Worm (Caenorhabditis elegans) whole organism, L1 larva: ENCODE measurements around the gene C40A11.2.

Experiments
- C34B4.2 ChIP-seq: sonication (generic microtip); optimal IDR thresholded peaks from 2 replicates; lab custom pipeline; 2017; ENCODE audit warnings: mild to moderate bottlenecking, missing genetic modification characterization, missing compliant biosample characterization
- F16B12.6 ChIP-seq: fragments of 150-350 bp; optimal IDR thresholded peaks from 2 replicates; lab custom pipeline; 2014; ENCODE audit warnings: missing biosample characterization, missing genetic modification characterization
- aly-2 ChIP-seq: fragments of 150-350 bp; optimal IDR thresholded peaks from 2 replicates; lab custom pipeline; 2014; ENCODE audit warnings: missing biosample characterization, missing genetic modification characterization
- blmp-1 ChIP-seq: fragments of 150-350 bp; optimal IDR thresholded peaks from 2 replicates; lab custom pipeline; 2014; ENCODE audit warnings: missing biosample characterization, missing genetic modification characterization
- ceh-63 ChIP-seq: fragments of 200-800 bp; sonication (Bioruptor generic); optimal IDR thresholded peaks from 2 replicates; lab custom pipeline; 2018; ENCODE audit warnings: mild to moderate bottlenecking, missing genetic modification characterization, missing compliant biosample characterization
- efl-1 ChIP-seq, 4 experiments: fragments of 150-350 bp; optimal IDR thresholded peaks in 3 of 4; peaks in 1 of 4; 1 replicate in 1 of 4; 2 replicates in 3 of 4; lab custom pipeline; 2014; ENCODE audit warnings: missing biosample characterization in 2 of 4, missing genetic modification characterization in 2 of 4, missing genetic modification reagents in 2 of 4
- elt-2 ChIP-seq: sonication (generic microtip); optimal IDR thresholded peaks from 2 replicates; lab custom pipeline; 2016; ENCODE audit warnings: missing genetic modification characterization, mild to moderate bottlenecking, inconsistent platforms, missing compliant biosample characterization, missing genetic modification reagents
- ets-5 ChIP-seq: fragments of 200-800 bp; sonication (Bioruptor generic); IDR thresholded peaks from 2 replicates; pipeline ENCODE4 v1.3.6; 2022; ENCODE audit warnings: missing genetic modification characterization, missing compliant biosample characterization
- fkh-4 ChIP-seq: sonication (generic microtip); optimal IDR thresholded peaks from 2 replicates; lab custom pipeline; 2016; ENCODE audit warnings: missing compliant biosample characterization, missing genetic modification characterization, borderline replicate concordance
- hlh-17 ChIP-seq: fragments of 200-800 bp; sonication (Bioruptor generic); optimal IDR thresholded peaks from 2 replicates; lab custom pipeline; 2018; ENCODE audit warnings: missing genetic modification characterization, mild to moderate bottlenecking, missing compliant biosample characterization, moderate library complexity, borderline replicate concordance
- hpl-2 ChIP-seq: fragments of 150-350 bp; optimal IDR thresholded peaks from 2 replicates; lab custom pipeline; 2014; ENCODE audit warnings: missing biosample characterization, missing genetic modification reagents, missing genetic modification characterization
- irx-1 ChIP-seq: sonication (generic microtip); optimal IDR thresholded peaks from 2 replicates; lab custom pipeline; 2016; ENCODE audit warnings: missing genetic modification characterization, missing compliant biosample characterization
- isw-1 ChIP-seq: fragments of 200-800 bp; sonication (Bioruptor generic); IDR thresholded peaks from 2 replicates; pipeline ENCODE4 v1.3.6; 2022; ENCODE audit warnings: missing genetic modification characterization, missing compliant biosample characterization
- jun-1 ChIP-seq: fragments of 150-350 bp; optimal IDR thresholded peaks from 2 replicates; lab custom pipeline; 2014; ENCODE audit warnings: missing biosample characterization, missing genetic modification reagents, missing genetic modification characterization
- lin-13 ChIP-seq: fragments of 150-350 bp; optimal IDR thresholded peaks from 2 replicates; lab custom pipeline; 2014; ENCODE audit warnings: missing biosample characterization, missing genetic modification reagents, missing genetic modification characterization
- lin-15B ChIP-seq: fragments of 150-350 bp; sonication (generic microtip); optimal IDR thresholded peaks from 3 replicates; lab custom pipeline; 2014; ENCODE audit warnings: missing biosample characterization, missing genetic modification characterization
- lir-3 ChIP-seq: sonication (generic microtip); optimal IDR thresholded peaks from 2 replicates; lab custom pipeline; 2016; ENCODE audit warnings: mild to moderate bottlenecking, missing genetic modification characterization, moderate library complexity, missing compliant biosample characterization; ENCODE audit not compliant: poor library complexity
- lsy-2 ChIP-seq, 2 experiments: fragments of 150-350 bp; optimal IDR thresholded peaks; 2 replicates each; lab custom pipeline; 2014; ENCODE audit warnings: missing biosample characterization in 2 of 2, missing genetic modification characterization in 2 of 2
- mab-9 ChIP-seq: fragments of 200-800 bp; sonication (Bioruptor generic); IDR thresholded peaks from 2 replicates; pipeline ENCODE4 v1.3.6; 2022; ENCODE audit warnings: missing genetic modification reagents, missing genetic modification characterization, missing compliant biosample characterization
- mdl-1 ChIP-seq, 2 experiments: fragments of 150-350 bp; optimal IDR thresholded peaks; 2 replicates each; lab custom pipeline; 2014 to 2017; ENCODE audit warnings: missing biosample characterization in 2 of 2, missing genetic modification characterization in 2 of 2, inconsistent platforms in 1 of 2
- mep-1 ChIP-seq: fragments of 150-350 bp; optimal IDR thresholded peaks from 2 replicates; lab custom pipeline; 2014; ENCODE audit warnings: missing biosample characterization, missing genetic modification characterization
- nhr-11 ChIP-seq: fragments of 150-350 bp; optimal IDR thresholded peaks from 2 replicates; lab custom pipeline; 2014; ENCODE audit warnings: missing biosample characterization, missing genetic modification characterization
- nhr-12 ChIP-seq: sonication (generic microtip); optimal IDR thresholded peaks from 2 replicates; lab custom pipeline; 2017; ENCODE audit warnings: missing biosample characterization, missing genetic modification characterization
- nhr-28 ChIP-seq: fragments of 150-350 bp; optimal IDR thresholded peaks from 2 replicates; lab custom pipeline; 2014; ENCODE audit warnings: missing biosample characterization, missing genetic modification characterization
- nhr-71 ChIP-seq: sonication (generic microtip); optimal IDR thresholded peaks from 2 replicates; lab custom pipeline; 2016; ENCODE audit warnings: mild to moderate bottlenecking, missing genetic modification characterization, moderate library complexity, missing compliant biosample characterization
- nhr-76 ChIP-seq: sonication (generic microtip); optimal IDR thresholded peaks from 2 replicates; lab custom pipeline; 2017; ENCODE audit warnings: missing biosample characterization, missing genetic modification characterization
- nhr-84 ChIP-seq: sonication (generic microtip); optimal IDR thresholded peaks from 2 replicates; lab custom pipeline; 2017; ENCODE audit warnings: missing biosample characterization, missing genetic modification characterization
- nhr-90 ChIP-seq: sonication (generic microtip); optimal IDR thresholded peaks from 2 replicates; lab custom pipeline; 2016; ENCODE audit warnings: mild to moderate bottlenecking, missing genetic modification characterization, missing compliant biosample characterization; ENCODE audit not compliant: poor library complexity
- pax-3 ChIP-seq: fragments of 200-800 bp; sonication (Bioruptor generic); optimal IDR thresholded peaks from 2 replicates; lab custom pipeline; 2018; ENCODE audit warnings: mild to moderate bottlenecking, missing genetic modification characterization, moderate library complexity, missing compliant biosample characterization
- rnt-1 ChIP-seq: sonication (generic microtip); optimal IDR thresholded peaks from 2 replicates; lab custom pipeline; 2016; ENCODE audit warnings: mild to moderate bottlenecking, missing genetic modification characterization, moderate library complexity, missing compliant biosample characterization
- snpc-4 ChIP-seq: fragments of 150-350 bp; optimal IDR thresholded peaks from 2 replicates; lab custom pipeline; 2014; ENCODE audit warnings: missing biosample characterization, missing genetic modification characterization
- snu-23 ChIP-seq: sonication (generic microtip); optimal IDR thresholded peaks from 2 replicates; lab custom pipeline; 2016; ENCODE audit warnings: missing genetic modification characterization, missing compliant biosample characterization
- sox-4 ChIP-seq: sonication (generic microtip); optimal IDR thresholded peaks from 2 replicates; lab custom pipeline; 2016; ENCODE audit warnings: missing genetic modification characterization, missing compliant biosample characterization
- tbx-2 ChIP-seq: sonication (generic microtip); optimal IDR thresholded peaks from 2 replicates; lab custom pipeline; 2016; ENCODE audit warnings: missing genetic modification characterization, missing compliant biosample characterization
- unc-130 ChIP-seq: fragments of 150-350 bp; optimal IDR thresholded peaks from 2 replicates; lab custom pipeline; 2017; ENCODE audit warnings: missing biosample characterization, missing genetic modification characterization, inconsistent platforms
- unc-30 ChIP-seq: sonication (generic microtip); optimal IDR thresholded peaks from 2 replicates; lab custom pipeline; 2017; ENCODE audit warnings: missing biosample characterization, missing genetic modification characterization
- vab-15 ChIP-seq: sonication (generic microtip); optimal IDR thresholded peaks from 2 replicates; lab custom pipeline; 2017; ENCODE audit warnings: missing genotype, mild to moderate bottlenecking, missing genetic modification characterization, missing compliant biosample characterization
- xbp-1 ChIP-seq: sonication (generic microtip); optimal IDR thresholded peaks from 2 replicates; lab custom pipeline; 2016; ENCODE audit warnings: missing genetic modification characterization, missing compliant biosample characterization
- zag-1 ChIP-seq: fragments of 150-350 bp; optimal IDR thresholded peaks from 2 replicates; lab custom pipeline; 2014; ENCODE audit warnings: missing biosample characterization, missing genetic modification characterization

Gene C40A11.2

ce11 chrII:2116794-2117193, 30.0 kb upstream of the C40A11.2 start, which contains the start of gene srh-195:
TSS of gene srh-195 (minus strand) at chrII:2116894.
- TF ChIP-seq F16B12.6 (no peak), aly-2 (no peak), ets-5 (GFP tag; lab: Robert Waterston, UW) (no peak), mep-1 (tag; lab: Kevin White, UChicago) (no peak), unc-130 (tag; lab: Kevin White, UChicago) (no peak), zag-1 (tag; lab: Kevin White, UChicago) (no peak), fkh-4 (tag; lab: Kevin White, UChicago) (no peak), snu-23 (GFP tag; lab: Kevin White, UChicago) (no peak), lir-3 (tag; lab: Kevin White, UChicago) (no peak)

- TF ChIP-seq lin-15B (tag; lab: Kevin White, UChicago) (no peak), efl-1 (optimal IDR thresholded peaks at IDR 0.05; lab: Kevin White, UChicago) (no peak), efl-1 (GFP tag; optimal IDR thresholded peaks at IDR 0.05 in 1 of 2; lab: Kevin White, UChicago) (peak in 1 of 2 experiments; percentile 42), elt-2 (tag; lab: Kevin White, UChicago) (peak; percentile 32), hlh-17 (no peak), isw-1 (GFP tag; lab: Robert Waterston, UW) (no peak), nhr-76 (no peak), irx-1 (no peak), nhr-11 (tag; lab: Kevin White, UChicago) (no peak), mep-1 (tag; lab: Kevin White, UChicago) (no peak)
Measured at ce11 chrII:2122091-2122490, 24.7 kb upstream of the C40A11.2 start, which contains the start of gene math-37. TSS of gene math-37 (minus strand) at chrII:2122191.

- TF ChIP-seq elt-2 (tag; lab: Kevin White, UChicago) (peak; percentile 39), F16B12.6 (no peak), lin-13 (GFP tag; lab: Kevin White, UChicago) (no peak), ceh-63 (GFP tag; lab: Kevin White, UChicago) (no peak), nhr-11 (tag; lab: Kevin White, UChicago) (no peak)
Measured at ce11 chrII:2122762-2123161, 24.0 kb upstream of the C40A11.2 start.

- TF ChIP-seq nhr-12 (tag; lab: Kevin White, UChicago): no peak
Measured at ce11 chrII:2130770-2131169, 16.0 kb upstream of the C40A11.2 start, which contains the start of gene sdz-28. TSS of gene sdz-28 (plus strand) at chrII:2131070.

- TF ChIP-seq blmp-1 (no peak), rnt-1 (tag; lab: Kevin White, UChicago) (no peak), aly-2 (no peak), lir-3 (tag; lab: Kevin White, UChicago) (no peak), mab-9 (GFP tag; lab: Robert Waterston, UW) (no peak), mdl-1 (tag; optimal IDR thresholded peaks at IDR 0.05; lab: Kevin White, UChicago) (no peak), efl-1 (optimal IDR thresholded peaks at IDR 0.05; lab: Kevin White, UChicago) (no peak), efl-1 (GFP tag; optimal IDR thresholded peaks at IDR 0.05 in 1 of 2; lab: Kevin White, UChicago) (no peak)
- TF ChIP-seq, all 84 proteins: peak for 0
Measured at ce11 chrII:2135604-2136003, 11.1 kb upstream of the C40A11.2 start, which contains the start of gene hpo-7. TSS of gene hpo-7 (minus strand) at chrII:2135704.

- TF ChIP-seq jun-1 (tag; lab: Kevin White, UChicago): no peak
- no peak for TF ChIP-seq efl-1 (optimal IDR thresholded peaks at IDR 0.05; lab: Kevin White, UChicago)
- peak in 1 of 2 experiments; percentile 79 for TF ChIP-seq efl-1 (GFP tag; optimal IDR thresholded peaks at IDR 0.05 in 1 of 2; lab: Kevin White, UChicago)
- TF ChIP-seq nhr-71 (tag; lab: Kevin White, UChicago): no peak
- TF ChIP-seq, all 84 proteins: peak for 1
Measured at ce11 chrII:2137235-2137634, 9.5 kb upstream of the C40A11.2 start, which contains the start of gene C40A11.4. TSS of gene C40A11.4 (plus strand) at chrII:2137422.

- TF ChIP-seq sox-4 (tag; lab: Kevin White, UChicago) (no peak), snpc-4 (tag; lab: Kevin White, UChicago) (no peak), mep-1 (tag; lab: Kevin White, UChicago) (no peak), pax-3 (tag; lab: Kevin White, UChicago) (no peak), nhr-84 (tag; lab: Kevin White, UChicago) (no peak), xbp-1 (tag; lab: Kevin White, UChicago) (no peak), hpl-2 (GFP tag; lab: Kevin White, UChicago) (no peak), nhr-28 (tag; lab: Kevin White, UChicago) (no peak), unc-30 (tag; lab: Kevin White, UChicago) (no peak), mdl-1 (tag; optimal IDR thresholded peaks at IDR 0.05; lab: Kevin White, UChicago) (no peak), irx-1 (no peak), blmp-1 (no peak), nhr-90 (tag; lab: Kevin White, UChicago) (no peak), C34B4.2 (no peak), vab-15 (tag; lab: Kevin White, UChicago) (no peak), tbx-2 (tag; lab: Kevin White, UChicago) (no peak), lsy-2 (tag; optimal IDR thresholded peaks at IDR 0.05; lab: Kevin White, UChicago) (no peak)
Measured at ce11 chrII:2138901-2139300, 7.8 kb upstream of the C40A11.2 start.
